Worm (Caenorhabditis elegans) whole organism, L3 larva: ENCODE data around the gene spl-3.

Experiments
- R02D3.7 ChIP-seq: fragments of 150-350 bp; optimal IDR thresholded peaks from 2 replicates; lab custom pipeline; 2014; ENCODE audit warnings: missing biosample characterization, missing genetic modification characterization
- aly-2 ChIP-seq: fragments of 150-350 bp; optimal IDR thresholded peaks from 2 replicates; lab custom pipeline; 2014; ENCODE audit warnings: missing biosample characterization, missing genetic modification characterization
- ama-1 ChIP-seq: fragments of 150-350 bp; optimal IDR thresholded peaks from 2 replicates; lab custom pipeline; 2018
- ceh-16 ChIP-seq: sonication (generic microtip); optimal IDR thresholded peaks from 2 replicates; lab custom pipeline; 2017; ENCODE audit warnings: missing biosample characterization, missing genetic modification characterization
- ceh-28 ChIP-seq: fragments of 150-350 bp; optimal IDR thresholded peaks from 2 replicates; lab custom pipeline; 2014; ENCODE audit warnings: missing biosample characterization, missing genetic modification reagents, missing genetic modification characterization
- ceh-82 ChIP-seq: fragments of 150-350 bp; optimal IDR thresholded peaks from 2 replicates; lab custom pipeline; 2014; ENCODE audit warnings: missing biosample characterization, missing genetic modification characterization
- daf-12 ChIP-seq: fragments of 150-350 bp; optimal IDR thresholded peaks from 2 replicates; lab custom pipeline; 2014; ENCODE audit warnings: missing biosample characterization, missing genetic modification reagents, missing genetic modification characterization
- egl-27 ChIP-seq: sonication (generic microtip); optimal IDR thresholded peaks from 4 replicates; lab custom pipeline; 2017; ENCODE audit warnings: missing biosample characterization, missing genetic modification reagents, missing genetic modification characterization
- egl-5 ChIP-seq: fragments of 150-350 bp; optimal IDR thresholded peaks from 2 replicates; lab custom pipeline; 2017; ENCODE audit warnings: missing biosample characterization, missing genetic modification reagents, missing genetic modification characterization, inconsistent platforms
- elt-2 ChIP-seq: sonication (generic microtip); optimal IDR thresholded peaks from 2 replicates; lab custom pipeline; 2016; ENCODE audit warnings: missing genetic modification reagents, mild to moderate bottlenecking, missing genetic modification characterization, missing compliant biosample characterization
- fkh-10 ChIP-seq: sonication (generic microtip); optimal IDR thresholded peaks from 2 replicates; lab custom pipeline; 2017; ENCODE audit warnings: missing biosample characterization, missing genetic modification reagents, missing genetic modification characterization
- fkh-2 ChIP-seq: fragments of 150-350 bp; optimal IDR thresholded peaks from 2 replicates; lab custom pipeline; 2014; ENCODE audit warnings: missing biosample characterization, missing genetic modification reagents, missing genetic modification characterization
- fos-1 ChIP-seq: fragments of 150-350 bp; optimal IDR thresholded peaks from 2 replicates; lab custom pipeline; 2014; ENCODE audit warnings: missing biosample characterization, missing genetic modification characterization
- hmg-11 ChIP-seq: sonication (generic microtip); optimal IDR thresholded peaks from 2 replicates; lab custom pipeline; 2016; ENCODE audit warnings: missing genetic modification characterization, missing compliant biosample characterization
- jun-1 ChIP-seq: fragments of 150-350 bp; optimal IDR thresholded peaks from 2 replicates; lab custom pipeline; 2014; ENCODE audit warnings: missing biosample characterization, missing genetic modification reagents, missing genetic modification characterization
- lsy-12 ChIP-seq: sonication (generic microtip); optimal IDR thresholded peaks from 2 replicates; lab custom pipeline; 2016; ENCODE audit warnings: mild to moderate bottlenecking, missing genetic modification characterization, missing compliant biosample characterization
- mdl-1 ChIP-seq: fragments of 150-350 bp; optimal IDR thresholded peaks from 2 replicates; lab custom pipeline; 2014; ENCODE audit warnings: missing biosample characterization, missing genetic modification characterization
- mml-1 ChIP-seq: fragments of 150-350 bp; sonication (generic microtip); optimal IDR thresholded peaks from 3 replicates; lab custom pipeline; 2014; ENCODE audit warnings: missing biosample characterization, missing genetic modification characterization
- nfya-1 ChIP-seq: sonication (generic microtip); optimal IDR thresholded peaks from 2 replicates; lab custom pipeline; 2017; ENCODE audit warnings: missing genetic modification characterization, mild to moderate bottlenecking, missing compliant biosample characterization, antibody characterized with exemption, moderate library complexity; ENCODE audit not compliant: insufficient read depth
- nhr-11 ChIP-seq: fragments of 150-350 bp; optimal IDR thresholded peaks from 2 replicates; lab custom pipeline; 2014; ENCODE audit warnings: missing biosample characterization, missing genetic modification characterization
- nhr-23 ChIP-seq: fragments of 150-350 bp; optimal IDR thresholded peaks from 2 replicates; lab custom pipeline; 2014; ENCODE audit warnings: missing biosample characterization, missing genetic modification reagents, missing genetic modification characterization
- nhr-237 ChIP-seq: fragments of 150-350 bp; optimal IDR thresholded peaks from 2 replicates; lab custom pipeline; 2014; ENCODE audit warnings: missing biosample characterization, missing genetic modification characterization
- nhr-25 ChIP-seq: sonication (generic microtip); optimal IDR thresholded peaks from 2 replicates; lab custom pipeline; 2017; ENCODE audit warnings: missing biosample characterization, missing genetic modification characterization
- nhr-67 ChIP-seq: fragments of 150-350 bp; optimal IDR thresholded peaks from 2 replicates; lab custom pipeline; 2014; ENCODE audit warnings: missing biosample characterization, missing genetic modification characterization
- nhr-77 ChIP-seq: fragments of 150-350 bp; optimal IDR thresholded peaks from 2 replicates; lab custom pipeline; 2014; ENCODE audit warnings: missing biosample characterization, missing genetic modification characterization
- pha-4 ChIP-seq: fragments of 150-350 bp; optimal IDR thresholded peaks from 2 replicates; lab custom pipeline; 2014; ENCODE audit warnings: missing biosample characterization, missing genetic modification reagents, missing genetic modification characterization
- pqm-1 ChIP-seq: fragments of 150-350 bp; optimal IDR thresholded peaks from 2 replicates; lab custom pipeline; 2017; ENCODE audit warnings: missing biosample characterization, missing genetic modification characterization, inconsistent platforms
- sea-2 ChIP-seq: fragments of 150-350 bp; sonication (generic microtip); optimal IDR thresholded peaks from 4 replicates; lab custom pipeline; 2014; ENCODE audit warnings: missing biosample characterization, missing genetic modification reagents, missing genetic modification characterization
- tbx-2 ChIP-seq: sonication (generic microtip); optimal IDR thresholded peaks from 2 replicates; lab custom pipeline; 2016; ENCODE audit warnings: mild to moderate bottlenecking, missing genetic modification characterization, missing compliant biosample characterization
- unc-39 ChIP-seq: sonication (generic microtip); optimal IDR thresholded peaks from 4 replicates; lab custom pipeline; 2017; ENCODE audit warnings: missing biosample characterization, missing genetic modification characterization
- zag-1 ChIP-seq: fragments of 150-350 bp; optimal IDR thresholded peaks from 2 replicates; lab custom pipeline; 2014; ENCODE audit warnings: missing biosample characterization, missing genetic modification characterization
- ztf-11 ChIP-seq: fragments of 150-350 bp; optimal IDR thresholded peaks from 2 replicates; lab custom pipeline; 2014; ENCODE audit warnings: missing biosample characterization, missing genetic modification characterization
- ztf-4 ChIP-seq: fragments of 150-350 bp; optimal IDR thresholded peaks from 2 replicates; lab custom pipeline; 2014; ENCODE audit warnings: missing biosample characterization, missing genetic modification characterization

spl-3 gene

ce11 chrIV:1192765-1193164 lies at the start of gene spl-3:
spl-3 (plus strand) TSS chrIV:1193065.
- TF ChIP-seq ceh-82 (no peak), nhr-67 (no peak), nhr-237 (tag; lab: Kevin White, UChicago) (no peak), ama-1 (lab: Kevin White, UChicago) (no peak), tbx-2 (no peak), daf-12 (tag; lab: Kevin White, UChicago) (no peak), fos-1 (tag; lab: Kevin White, UChicago) (no peak), egl-27 (tag; lab: Kevin White, UChicago) (no peak), nhr-77 (no peak), jun-1 (tag; lab: Kevin White, UChicago) (no peak), mdl-1 (tag; lab: Kevin White, UChicago) (no peak), lsy-12 (tag; lab: Kevin White, UChicago) (no peak), aly-2 (no peak), fkh-2 (tag; lab: Kevin White, UChicago) (no peak), nhr-25 (tag; lab: Kevin White, UChicago) (no peak), sea-2 (GFP tag; lab: Kevin White, UChicago) (no peak)

ce11 chrIV:1147594-1147993 lies 45.3 kb upstream of the spl-3 start:
- no peak for TF ChIP-seq nhr-23 (tag; lab: Kevin White, UChicago)
- no peak for TF ChIP-seq daf-12 (tag; lab: Kevin White, UChicago)
- peak; percentile 60 for TF ChIP-seq pha-4 (tag; lab: Kevin White, UChicago)
- no peak for TF ChIP-seq sea-2 (GFP tag; lab: Kevin White, UChicago)
- TF ChIP-seq ztf-11, result no peak
- peak; percentile 92 for TF ChIP-seq pqm-1
- TF ChIP-seq elt-2 (tag; lab: Kevin White, UChicago), result peak; percentile 90

ce11 chrIV:1148425-1149151 lies 44.3 kb upstream of the spl-3 start:
- TF ChIP-seq pqm-1 (peak; percentile 53), nfya-1 (no peak), zag-1 (tag; lab: Kevin White, UChicago) (no peak), pha-4 (tag; lab: Kevin White, UChicago) (peak; percentile 21), elt-2 (tag; lab: Kevin White, UChicago) (peak; percentile 75)
- TF ChIP-seq, all 47 proteins: peak for 3

ce11 chrIV:1155206-1155605 lies 37.7 kb upstream of the spl-3 start:
- TF ChIP-seq nhr-25 (tag; lab: Kevin White, UChicago), result peak; percentile 29
- no peak for TF ChIP-seq fos-1 (tag; lab: Kevin White, UChicago)
- TF ChIP-seq egl-5 (tag; lab: Kevin White, UChicago), result no peak
- no peak for TF ChIP-seq unc-39 (tag; lab: Kevin White, UChicago)
- no peak for TF ChIP-seq nhr-67
- no peak for TF ChIP-seq nhr-23 (tag; lab: Kevin White, UChicago)
- no peak for TF ChIP-seq nhr-77

- TF ChIP-seq fkh-10 (GFP tag; lab: Kevin White, UChicago) (no peak), ceh-28 (no peak), ztf-4 (tag; lab: Kevin White, UChicago) (no peak), egl-27 (tag; lab: Kevin White, UChicago) (no peak), R02D3.7 (no peak), nfya-1 (no peak), nhr-11 (tag; lab: Kevin White, UChicago) (no peak), mml-1 (no peak), hmg-11 (tag; lab: Kevin White, UChicago) (no peak), fkh-2 (tag; lab: Kevin White, UChicago) (no peak), nhr-23 (tag; lab: Kevin White, UChicago) (no peak), ceh-16 (no peak), nhr-25 (tag; lab: Kevin White, UChicago) (no peak), unc-39 (tag; lab: Kevin White, UChicago) (no peak)
- TF ChIP-seq, all 47 proteins: peak for 0
These were observed 34.9 kb upstream of the spl-3 start, which contains the start of gene C50A2.3 for ce11 chrIV:1157928-1158327. C50A2.3 (minus strand) TSS chrIV:1158028.
